Worm (Caenorhabditis elegans): ENCODE measurements around the gene T19H12.2.
A peak's percentile ranks its signal among the peaks of the same experiment; 100 is the strongest.

The T19H12.2 gene

DNA sequence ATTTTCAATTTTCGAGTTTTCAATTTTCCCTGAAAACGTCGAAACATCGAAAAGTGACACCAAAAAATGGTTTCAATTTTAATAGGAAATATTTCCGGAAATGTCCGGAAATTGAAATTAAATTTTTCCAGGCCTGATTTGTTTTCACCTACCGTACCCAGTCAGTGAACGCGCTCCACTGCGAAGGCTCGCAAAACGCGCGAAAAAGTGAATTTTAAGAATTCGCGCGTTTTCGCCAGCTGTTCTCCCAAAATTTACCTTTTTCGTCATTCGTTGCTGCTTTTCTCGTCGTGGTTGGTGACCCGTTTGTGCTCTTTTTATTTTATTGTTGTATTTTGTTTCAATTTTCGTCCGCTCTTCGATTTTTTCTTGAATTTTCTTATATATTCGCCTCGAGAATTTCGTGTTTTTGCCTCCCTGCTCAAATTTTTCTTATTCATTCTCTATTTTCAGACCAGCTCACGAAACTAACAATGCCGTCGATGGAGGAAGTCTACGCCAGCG lies at the start of gene T19H12.2:
Gene T19H12.2, plus strand, starts transcription at position 454 of the 504 bp plus-strand sequence.
- TF ChIP-seq lin-13 (GFP tag; optimal IDR thresholded peaks at IDR 0.05) (peak; percentile 32), lin-15B (tag; optimal IDR thresholded peaks at IDR 0.05) (no peak), unc-130 (GFP tag; optimal IDR thresholded peaks at IDR 0.05) (peak; percentile 91), lin-38 (GFP tag; IDR thresholded peaks at IDR 0.05) (peak; percentile 98), Y48G9A.11 (GFP tag; IDR thresholded peaks at IDR 0.05) (peak; percentile 87), snpc-1.2 (GFP tag; IDR thresholded peaks at IDR 0.05) (peak; percentile 78), fkh-10 (GFP tag; optimal IDR thresholded peaks at IDR 0.05) (no peak), F49E8.2 (tag; optimal IDR thresholded peaks at IDR 0.05; ENCODE audit: borderline replicate concordance) (peak; percentile 85), vab-7 (GFP tag; IDR thresholded peaks at IDR 0.05) (peak; percentile 18; the same call in 1 of the 2 replicates), nhr-6 (tag; optimal IDR thresholded peaks at IDR 0.05) (no peak)

DNA sequence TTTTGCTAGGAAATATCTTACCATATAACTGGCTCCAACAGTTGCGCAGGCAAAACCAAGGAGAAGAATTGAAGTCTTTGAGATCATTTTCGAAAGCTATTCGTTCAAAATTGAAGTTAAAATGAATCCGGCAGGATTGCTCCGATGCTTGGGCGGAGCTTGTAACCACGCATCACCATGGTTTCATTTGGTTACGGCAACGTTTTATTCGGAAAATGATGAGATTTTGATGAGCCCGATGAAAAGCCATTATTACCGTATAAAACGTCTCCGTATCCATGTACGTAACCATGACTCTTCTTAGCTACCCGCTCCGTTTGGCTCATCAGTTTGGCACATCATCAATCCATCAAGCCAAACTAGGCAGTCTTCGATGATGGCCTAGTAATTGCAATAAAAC lies 49.0 kb upstream of the T19H12.2 start, which contains the start of gene cwp-1:
Gene cwp-1, minus strand, starts transcription at position 101 of the 400 bp plus-strand sequence.
- TF ChIP-seq T20F7.1 (GFP tag; optimal IDR thresholded peaks at IDR 0.05) = no peak
- TF ChIP-seq mep-1 (tag; optimal IDR thresholded peaks at IDR 0.05) = no peak
- no peak for TF ChIP-seq mes-2 (tag; optimal IDR thresholded peaks at IDR 0.05; ENCODE audit: poor library complexity, severe bottlenecking)
- no peak for TF ChIP-seq ceh-20 (GFP tag; IDR thresholded peaks at IDR 0.05)

DNA sequence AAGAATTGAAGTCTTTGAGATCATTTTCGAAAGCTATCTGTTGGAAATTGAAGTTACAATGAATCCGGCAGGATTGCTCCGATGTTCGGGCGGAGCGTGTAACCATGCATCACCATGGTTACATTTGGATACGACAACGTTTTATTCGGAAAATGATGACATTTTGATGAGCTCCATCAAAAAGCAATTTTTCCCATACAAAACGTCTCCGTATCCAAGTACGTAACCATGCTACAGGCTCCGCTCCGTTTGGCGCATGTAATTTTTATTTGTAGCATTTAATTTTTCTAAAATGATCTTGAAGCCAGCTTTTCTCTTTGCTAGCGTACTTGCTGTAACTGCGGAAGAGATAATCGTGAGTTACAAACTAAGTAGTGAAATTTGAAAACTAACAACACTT lies 47.7 kb upstream of the T19H12.2 start, which contains the start of the genes cwp-2 and cwp-3:
Gene cwp-2, minus strand, starts transcription at position 101 of the 400 bp plus-strand sequence.
Gene cwp-3, plus strand, starts transcription at position 293 of the 400 bp plus-strand sequence.
- TF ChIP-seq arid-1 (GFP tag; conservative IDR thresholded peaks at IDR 0.05) (no peak), egl-43 (GFP tag; IDR thresholded peaks at IDR 0.05) (no peak), php-3 (GFP tag; IDR thresholded peaks at IDR 0.05) (no peak), unc-130 (GFP tag; optimal IDR thresholded peaks at IDR 0.05) (no peak), daf-19 (GFP tag; conservative IDR thresholded peaks at IDR 0.05) (no peak), jun-1 (tag; optimal IDR thresholded peaks at IDR 0.05) (no peak), set-16 (GFP tag; IDR thresholded peaks at IDR 0.05) (no peak), ctbp-1 (GFP tag; IDR thresholded peaks at IDR 0.05) (no peak), egl-27 (tag; optimal IDR thresholded peaks at IDR 0.05) (no peak), lim-7 (GFP tag; IDR thresholded peaks at IDR 0.05) (no peak), nhr-77 (tag; optimal IDR thresholded peaks at IDR 0.05) (no peak), fos-1 (tag; optimal IDR thresholded peaks at IDR 0.05) (no peak), D1046.2 (GFP tag; IDR thresholded peaks at IDR 0.05) (no peak), lin-15B (tag; optimal IDR thresholded peaks at IDR 0.05) (no peak), spr-3 (GFP tag; optimal IDR thresholded peaks at IDR 0.05) (no peak), mxl-2 (GFP tag; conservative IDR thresholded peaks at IDR 0.05) (no peak), ces-1 (GFP tag; optimal IDR thresholded peaks at IDR 0.05) (no peak)

DNA sequence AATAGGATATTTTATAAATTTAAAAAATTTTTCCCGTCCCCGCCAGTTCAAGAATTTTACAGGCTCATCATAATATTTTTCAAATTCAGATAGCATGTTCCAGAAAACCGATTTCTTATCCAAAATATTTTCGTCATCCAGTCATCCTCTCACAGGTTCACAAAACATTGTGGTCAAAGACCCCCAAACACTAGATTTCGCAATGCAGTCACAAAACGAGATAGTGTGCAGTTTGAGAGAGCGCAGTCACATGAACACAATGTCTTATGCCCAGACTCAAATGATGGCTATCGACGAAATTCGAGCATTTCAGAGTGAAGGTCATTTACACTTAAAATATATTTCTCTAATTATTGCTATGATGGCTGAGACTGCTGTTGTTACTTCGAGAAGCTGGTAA lies 45.6 kb upstream of the T19H12.2 start, which contains the start of gene abhd-5.2:
Gene abhd-5.2, plus strand, starts transcription at position 95 of the 400 bp plus-strand sequence.
- TF ChIP-seq ZK337.2 (GFP tag; IDR thresholded peaks at IDR 0.05) (no peak), nhr-76 (tag; optimal IDR thresholded peaks at IDR 0.05) (no peak), ceh-32 (tag; optimal IDR thresholded peaks at IDR 0.05; ENCODE audit: poor library complexity) (no peak), nhr-102 (tag; optimal IDR thresholded peaks at IDR 0.05) (peak; percentile 86), F26F4.8 (GFP tag; conservative IDR thresholded peaks at IDR 0.05) (no peak), F10B5.3 (tag; optimal IDR thresholded peaks at IDR 0.05) (no peak), dve-1 (tag; optimal IDR thresholded peaks at IDR 0.05; ENCODE audit: insufficient read depth) (peak; percentile 64), nhr-28 (tag; optimal IDR thresholded peaks at IDR 0.05) (peak; percentile 85), pha-4 (GFP tag; IDR thresholded peaks at IDR 0.05) (no peak), pha-4 (tag; optimal IDR thresholded peaks at IDR 0.05) (no peak), rbr-2 (tag; optimal IDR thresholded peaks at IDR 0.05) (no peak), ztf-11 (tag; optimal IDR thresholded peaks at IDR 0.05) (no peak), lin-13 (GFP tag; optimal IDR thresholded peaks at IDR 0.05) (peak; percentile 36), zip-11 (GFP tag; IDR thresholded peaks at IDR 0.05) (no peak), T26A8.4 (GFP tag; IDR thresholded peaks at IDR 0.05) (no peak), hif-1 (tag; optimal IDR thresholded peaks at IDR 0.05) (peak in 1 of 2 experiments; percentile 6), F44E2.7 (GFP tag; IDR thresholded peaks at IDR 0.05) (no peak), Y105C5A.15 (GFP tag; IDR thresholded peaks at IDR 0.05) (no peak), hmg-1.1 (GFP tag; IDR thresholded peaks at IDR 0.05) (no peak)

Measured in whole organism, L4 larva.